Fruit fly (Drosophila melanogaster): ENCODE data around the gene Tdh.

The Tdh gene

DNA sequence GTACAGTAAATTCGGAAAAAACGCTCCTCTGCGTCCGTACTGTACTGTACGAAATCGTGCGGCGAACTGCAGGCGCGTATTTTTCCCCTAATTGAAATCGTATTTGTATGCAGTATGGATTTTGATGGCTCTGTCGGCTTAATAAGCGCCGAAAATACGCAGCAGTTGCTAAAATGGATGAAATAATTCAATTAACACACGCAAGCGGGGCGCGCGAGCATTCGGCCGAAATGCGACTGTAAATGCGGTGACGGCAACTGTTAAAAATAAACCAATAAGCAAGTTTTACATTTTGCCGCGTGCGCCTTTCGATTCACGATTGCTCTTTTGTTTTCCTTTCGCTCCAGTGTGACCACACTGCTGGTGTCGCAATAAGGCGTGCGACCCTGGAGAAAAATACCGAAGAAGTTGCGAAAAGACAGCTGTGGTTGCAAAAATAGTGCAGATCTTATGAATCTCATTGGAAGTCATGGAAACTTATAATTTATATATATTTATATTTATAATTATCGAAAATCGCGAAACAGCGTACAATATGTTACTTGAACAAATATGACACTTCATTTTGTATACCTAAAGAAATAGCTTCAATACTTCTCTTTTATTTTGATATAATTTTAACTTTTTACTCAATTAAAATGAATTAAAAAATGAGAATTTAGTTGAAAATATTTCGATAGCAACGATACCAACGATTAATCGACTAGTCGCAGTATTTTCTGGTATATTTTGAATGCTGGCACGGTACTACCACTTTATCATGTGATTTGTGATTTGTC, 6.5 kb downstream of the Tdh start, which contains the start of the genes CG32428 and CG5969 (continued):
- peak; percentile 57 for TF ChIP-seq Dp (GFP tag; optimal IDR thresholded peaks at IDR 0.05)
- TF ChIP-seq h (optimal IDR thresholded peaks at IDR 0.05): no peak
- peak; percentile 75 for TF ChIP-seq trem (tag; optimal IDR thresholded peaks at IDR 0.05)
- no peak for TF ChIP-seq br (optimal IDR thresholded peaks at IDR 0.05)
- peak; percentile 12 for TF ChIP-seq CG6765 (GFP tag; optimal IDR thresholded peaks at IDR 0.05)
- peak; percentile 65 for TF ChIP-seq sob (GFP tag; IDR thresholded peaks at IDR 0.05)
- TF ChIP-seq D (optimal IDR thresholded peaks at IDR 0.05): peak; percentile 73
- no peak for TF ChIP-seq D (GFP tag; optimal IDR thresholded peaks at IDR 0.05)
- peak; percentile 36 for TF ChIP-seq ewg (GFP tag; optimal IDR thresholded peaks at IDR 0.05)
- no peak for TF ChIP-seq Oaz (GFP tag; IDR thresholded peaks at IDR 0.05)
- peak; percentile 50; the same call in 3 of the 4 replicates for TF ChIP-seq Gug (GFP tag; IDR thresholded peaks at IDR 0.05)
- TF ChIP-seq Opbp (GFP tag; IDR thresholded peaks at IDR 0.05; ENCODE audit: partially characterized antibody): 0 out of 3 replicates have a peak, but pooled peaks have one; percentile 5
- TF ChIP-seq salm (tag; optimal IDR thresholded peaks at IDR 0.05): no peak
- TF ChIP-seq CG33213 (GFP tag; optimal IDR thresholded peaks at IDR 0.05): no peak
- TF ChIP-seq bigmax (GFP tag; optimal IDR thresholded peaks at IDR 0.05): no peak
- no peak for TF ChIP-seq CG8478 (optimal IDR thresholded peaks at IDR 0.05)
- no peak for TF ChIP-seq CG2875 (GFP tag; optimal IDR thresholded peaks at IDR 0.05)
- TF ChIP-seq Tbp (GFP tag; optimal IDR thresholded peaks at IDR 0.05): no peak
- no peak for TF ChIP-seq klu (GFP tag; IDR thresholded peaks at IDR 0.05)
- peak; percentile 12 for TF ChIP-seq CG7987 (GFP tag; optimal IDR thresholded peaks at IDR 0.05)
- TF ChIP-seq chn (GFP tag; optimal IDR thresholded peaks at IDR 0.05): peak; percentile 4
- peak; percentile 65 for TF ChIP-seq Abd-B (GFP tag; optimal IDR thresholded peaks at IDR 0.05)
- TF ChIP-seq CG2120 (GFP tag; optimal IDR thresholded peaks at IDR 0.05): peak; percentile 70
- peak; percentile 20 for TF ChIP-seq CG6813 (GFP tag; optimal IDR thresholded peaks at IDR 0.05)
- 0 out of 2 replicates have a peak, but pooled peaks have one; percentile 23 for TF ChIP-seq gsb (GFP tag; IDR thresholded peaks at IDR 0.05)
- peak; percentile 70 for TF ChIP-seq Ptx1 (GFP tag; IDR thresholded peaks at IDR 0.05)
- TF ChIP-seq CG9797 (GFP tag; optimal IDR thresholded peaks at IDR 0.05): peak; percentile 84
- no peak for TF ChIP-seq peb (GFP tag; IDR thresholded peaks at IDR 0.05)
- no peak for TF ChIP-seq chif (GFP tag; optimal IDR thresholded peaks at IDR 0.05)
- TF ChIP-seq maf-S (GFP tag; optimal IDR thresholded peaks at IDR 0.05): no peak
- TF ChIP-seq Nf-YA (GFP tag; IDR thresholded peaks at IDR 0.05): no peak
- no peak for TF ChIP-seq da (GFP tag; optimal IDR thresholded peaks at IDR 0.05)
- no peak for TF ChIP-seq CG17912 (GFP tag; optimal IDR thresholded peaks at IDR 0.05)
- no peak for TF ChIP-seq CG17612 (GFP tag; IDR thresholded peaks at IDR 0.05)
- peak; percentile 58 for TF ChIP-seq CG13775 (GFP tag; optimal IDR thresholded peaks at IDR 0.05)
- TF ChIP-seq CG3838 (GFP tag; optimal IDR thresholded peaks at IDR 0.05): no peak
- peak; percentile 55 for TF ChIP-seq CG15514 (GFP tag; optimal IDR thresholded peaks at IDR 0.05)
- peak; percentile 60 for TF ChIP-seq CG10267 (tag; optimal IDR thresholded peaks at IDR 0.05)
- no peak for TF ChIP-seq CG1529 (GFP tag; optimal IDR thresholded peaks at IDR 0.05)
- TF ChIP-seq CG17568 (GFP tag; optimal IDR thresholded peaks at IDR 0.05): no peak
- peak; percentile 15 for TF ChIP-seq odd (GFP tag; optimal IDR thresholded peaks at IDR 0.05)
- TF ChIP-seq ci (GFP tag; IDR thresholded peaks at IDR 0.05): peak; percentile 36; the same call in 2 of the 3 replicates
- TF ChIP-seq dysf (GFP tag; IDR thresholded peaks at IDR 0.05): peak; percentile 67
- TF ChIP-seq lola (GFP tag; optimal IDR thresholded peaks at IDR 0.05): no peak
- peak; percentile 29 for TF ChIP-seq mirr (GFP tag; optimal IDR thresholded peaks at IDR 0.05)
- no peak for TF ChIP-seq abd-A (tag; optimal IDR thresholded peaks at IDR 0.05)
- no peak for TF ChIP-seq kah (GFP tag; optimal IDR thresholded peaks at IDR 0.05)
- no peak for TF ChIP-seq CG10462 (GFP tag; optimal IDR thresholded peaks at IDR 0.05)
- peak; percentile 77 for TF ChIP-seq rib (GFP tag; IDR thresholded peaks at IDR 0.05)
- no peak for TF ChIP-seq Hand (GFP tag; optimal IDR thresholded peaks at IDR 0.05)
